Fruit fly (Drosophila melanogaster) whole organism, embryonic: ENCODE measurements around the gene CSN6.

Source experiments
- CG10147 ChIP-seq: fragments of 200-800 bp; sonication (Bioruptor generic); optimal IDR thresholded peaks from 2 replicates; lab custom pipeline; 2019; ENCODE audit warnings: missing biosample characterization, mild to moderate bottlenecking, missing genetic modification characterization, moderate library complexity
- CG10209 ChIP-seq: fragments of 200-800 bp; sonication (Bioruptor generic); optimal IDR thresholded peaks from 3 replicates; lab custom pipeline; 2017; ENCODE audit warnings: missing biosample characterization, mild to moderate bottlenecking, missing genetic modification characterization, missing genetic modification reagents
- CG10565 ChIP-seq: fragments of 200-800 bp; sonication (Bioruptor generic); optimal IDR thresholded peaks from 3 replicates; lab custom pipeline; 2016; ENCODE audit warnings: missing biosample characterization, mild to moderate bottlenecking, missing genetic modification characterization
- CG11504 ChIP-seq: fragments of 200-800 bp; sonication (Bioruptor generic); optimal IDR thresholded peaks from 3 replicates; lab custom pipeline; 2019; ENCODE audit warnings: missing biosample characterization, mild to moderate bottlenecking, missing genetic modification characterization, moderate library complexity
- CG12299 ChIP-seq: fragments of 200-800 bp; sonication (Bioruptor generic); optimal IDR thresholded peaks from 2 replicates; lab custom pipeline; 2018; ENCODE audit warnings: missing biosample characterization, mild to moderate bottlenecking, missing genetic modification characterization
- CG15514 ChIP-seq: fragments of 200-800 bp; sonication (Bioruptor generic); optimal IDR thresholded peaks from 3 replicates; lab custom pipeline; 2017; ENCODE audit warnings: missing biosample characterization, missing genetic modification characterization, mild to moderate bottlenecking, moderate library complexity, missing genetic modification reagents
- CG1792 ChIP-seq: fragments of 200-800 bp; sonication (Bioruptor generic); optimal IDR thresholded peaks from 2 replicates; lab custom pipeline; 2016; ENCODE audit warnings: missing biosample characterization, missing genetic modification characterization
- CG18764 ChIP-seq: fragments of 200-800 bp; sonication (Bioruptor generic); optimal IDR thresholded peaks from 3 replicates; lab custom pipeline; 2016; ENCODE audit warnings: missing biosample characterization, missing genetic modification characterization
- CG2120 ChIP-seq: fragments of 200-800 bp; sonication (Bioruptor generic); optimal IDR thresholded peaks from 3 replicates; lab custom pipeline; 2016; ENCODE audit warnings: missing biosample characterization, missing genetic modification characterization
- CG2678 ChIP-seq: fragments of 200-800 bp; sonication (Bioruptor generic); optimal IDR thresholded peaks from 3 replicates; lab custom pipeline; 2019; ENCODE audit warnings: missing biosample characterization, mild to moderate bottlenecking, missing genetic modification characterization, moderate library complexity
- CG2712 ChIP-seq: fragments of 200-800 bp; optimal IDR thresholded peaks from 3 replicates; lab custom pipeline; 2019; ENCODE audit warnings: missing biosample characterization, mild to moderate bottlenecking, missing genetic modification characterization, moderate library complexity
- CG3995 ChIP-seq: fragments of 200-800 bp; sonication (Bioruptor generic); optimal IDR thresholded peaks from 3 replicates; lab custom pipeline; 2016; ENCODE audit warnings: missing biosample characterization, missing genetic modification characterization
- CG4707 ChIP-seq: fragments of 200-800 bp; sonication (Bioruptor generic); optimal IDR thresholded peaks from 2 replicates; lab custom pipeline; 2018; ENCODE audit warnings: missing biosample characterization, mild to moderate bottlenecking, missing genetic modification characterization, moderate library complexity
- CG4854 ChIP-seq: fragments of 200-800 bp; sonication (Bioruptor generic); optimal IDR thresholded peaks from 2 replicates; lab custom pipeline; 2016; ENCODE audit warnings: missing biosample characterization, missing genetic modification characterization, inconsistent platforms
- CG5180 ChIP-seq: fragments of 200-800 bp; sonication (Bioruptor generic); optimal IDR thresholded peaks from 3 replicates; lab custom pipeline; 2017; ENCODE audit warnings: missing biosample characterization, missing genetic modification characterization, mild to moderate bottlenecking, moderate library complexity, missing genetic modification reagents
- CG6765 ChIP-seq: fragments of 200-800 bp; sonication (Bioruptor generic); optimal IDR thresholded peaks from 3 replicates; lab custom pipeline; 2017; ENCODE audit warnings: missing biosample characterization, mild to moderate bottlenecking, missing genetic modification characterization
- CG6813 ChIP-seq: fragments of 200-800 bp; sonication (Bioruptor generic); optimal IDR thresholded peaks from 2 replicates; lab custom pipeline; 2017; ENCODE audit warnings: missing biosample characterization, missing genetic modification characterization, mild to moderate bottlenecking, moderate library complexity, missing genetic modification reagents
- CG8089 ChIP-seq: fragments of 200-800 bp; sonication (Bioruptor generic); optimal IDR thresholded peaks from 3 replicates; lab custom pipeline; 2016; ENCODE audit warnings: missing biosample characterization, missing genetic modification characterization
- CG9817 ChIP-seq: fragments of 200-800 bp; sonication (Bioruptor generic); optimal IDR thresholded peaks from 2 replicates; lab custom pipeline; 2018; ENCODE audit warnings: missing biosample characterization, mild to moderate bottlenecking, missing genetic modification characterization, moderate library complexity
- HHEX ChIP-seq: fragments of 200-800 bp; sonication (Bioruptor generic); optimal IDR thresholded peaks from 3 replicates; lab custom pipeline; 2017; ENCODE audit warnings: missing biosample characterization, mild to moderate bottlenecking, missing genetic modification characterization, missing genetic modification reagents
- Hey ChIP-seq: fragments of 200-800 bp; sonication (Bioruptor generic); optimal IDR thresholded peaks from 3 replicates; lab custom pipeline; 2018; ENCODE audit warnings: missing biosample characterization, mild to moderate bottlenecking, missing genetic modification characterization
- Hr3 ChIP-seq: fragments of 200-800 bp; sonication (Bioruptor generic); optimal IDR thresholded peaks from 3 replicates; lab custom pipeline; 2016; ENCODE audit warnings: missing biosample characterization, missing genetic modification characterization
- Hsf ChIP-seq: fragments of 200-800 bp; sonication (Bioruptor generic); optimal IDR thresholded peaks from 3 replicates; lab custom pipeline; 2016; ENCODE audit warnings: missing biosample characterization, missing genetic modification characterization
- Nf-YB ChIP-seq: fragments of 200-800 bp; sonication (Bioruptor generic); optimal IDR thresholded peaks from 3 replicates; lab custom pipeline; 2019; ENCODE audit warnings: missing biosample characterization, mild to moderate bottlenecking, missing genetic modification characterization, moderate library complexity
- Pdp1 ChIP-seq, 2 experiments: fragments of 200-800 bp; sonication (Bioruptor generic); optimal IDR thresholded peaks; 3 replicates each; lab custom pipeline; 2016; ENCODE audit warnings: missing biosample characterization in 2 of 2, missing genetic modification characterization in 2 of 2, mild to moderate bottlenecking in 1 of 2, moderate library complexity in 1 of 2
- TFAM ChIP-seq: fragments of 200-800 bp; sonication (Bioruptor generic); optimal IDR thresholded peaks from 2 replicates; lab custom pipeline; 2017; ENCODE audit warnings: missing biosample characterization, missing genetic modification characterization, inconsistent platforms
- Taf1 ChIP-seq: fragments of 200-800 bp; sonication (Bioruptor generic); IDR thresholded peaks from 2 replicates; pipeline ENCODE4 v1.3.6; 2022; ENCODE audit warnings: missing biosample characterization, missing genetic modification characterization
- Xrp1 ChIP-seq: fragments of 200-800 bp; sonication (Bioruptor generic); IDR thresholded peaks from 2 replicates; pipeline ENCODE4 v1.3.6; 2022; ENCODE audit warnings: missing biosample characterization, missing genetic modification characterization
- ab ChIP-seq: fragments of 200-800 bp; sonication (Bioruptor generic); optimal IDR thresholded peaks from 2 replicates; lab custom pipeline; 2016; ENCODE audit warnings: missing biosample characterization, missing genetic modification characterization
- bsh ChIP-seq, 2 experiments: fragments of 200-800 bp; sonication (Bioruptor generic); optimal IDR thresholded peaks; 2 replicates each; lab custom pipeline; 2017 to 2018; ENCODE audit warnings: mild to moderate bottlenecking in 2 of 2, missing biosample characterization in 2 of 2, missing genetic modification characterization in 2 of 2, moderate library complexity in 1 of 2
- chinmo ChIP-seq: fragments of 200-800 bp; sonication (Bioruptor generic); IDR thresholded peaks from 4 replicates; pipeline ENCODE4 v1.3.6; 2022; ENCODE audit warnings: missing biosample characterization, missing genetic modification characterization; ENCODE audit not compliant: partially characterized antibody
- fd3F ChIP-seq: fragments of 200-800 bp; sonication (Bioruptor generic); optimal IDR thresholded peaks from 2 replicates; lab custom pipeline; 2018; ENCODE audit warnings: missing biosample characterization, mild to moderate bottlenecking, missing genetic modification characterization, moderate library complexity
- gce ChIP-seq: fragments of 200-800 bp; sonication (Bioruptor generic); IDR thresholded peaks from 3 replicates; pipeline ENCODE4 v1.3.6; 2022; ENCODE audit warnings: missing biosample characterization, missing genetic modification characterization
- gem ChIP-seq: fragments of 200-800 bp; sonication (Bioruptor generic); optimal IDR thresholded peaks from 2 replicates; lab custom pipeline; 2019; ENCODE audit warnings: missing biosample characterization, mild to moderate bottlenecking, missing genetic modification characterization, moderate library complexity
- grau ChIP-seq: fragments of 200-800 bp; optimal IDR thresholded peaks from 3 replicates; lab custom pipeline; 2019; ENCODE audit warnings: missing biosample characterization, mild to moderate bottlenecking, missing genetic modification characterization, moderate library complexity
- jigr1 ChIP-seq: fragments of 200-800 bp; sonication (Bioruptor generic); IDR thresholded peaks from 3 replicates; pipeline ENCODE4 v1.3.6; 2022; ENCODE audit warnings: missing biosample characterization, missing genetic modification characterization
- nerfin-1 ChIP-seq: fragments of 200-800 bp; sonication (Bioruptor generic); optimal IDR thresholded peaks from 3 replicates; lab custom pipeline; 2019; ENCODE audit warnings: missing biosample characterization, mild to moderate bottlenecking, missing genetic modification characterization, moderate library complexity
- oc ChIP-seq: fragments of 200-800 bp; sonication (Bioruptor generic); optimal IDR thresholded peaks from 2 replicates; lab custom pipeline; 2018; ENCODE audit warnings: missing biosample characterization, mild to moderate bottlenecking, missing genetic modification characterization, moderate library complexity
- org-1 ChIP-seq: fragments of 200-800 bp; sonication (Bioruptor generic); optimal IDR thresholded peaks from 2 replicates; lab custom pipeline; 2017; ENCODE audit warnings: missing biosample characterization, missing genetic modification characterization
- otp ChIP-seq: fragments of 200-800 bp; sonication (Bioruptor generic); IDR thresholded peaks from 3 replicates; pipeline ENCODE4, ENCODE4 v1.3.6; 2022; ENCODE audit warnings: missing biosample characterization, missing genetic modification characterization
- rib ChIP-seq: fragments of 200-800 bp; sonication (Bioruptor generic); IDR thresholded peaks from 2 replicates; pipeline ENCODE4 v1.3.6; 2022; ENCODE audit warnings: missing biosample characterization, missing genetic modification characterization
- row ChIP-seq: fragments of 200-800 bp; sonication (Bioruptor generic); IDR thresholded peaks from 3 replicates; pipeline ENCODE4 v1.3.6; 2022; ENCODE audit warnings: missing biosample characterization, missing genetic modification characterization
- sc ChIP-seq, 3 experiments: fragments of >200 bp in 2 of 3; fragments of 200-800 bp in 1 of 3; sonication (Bioruptor generic) in 1 of 3; optimal IDR thresholded peaks; 2 replicates in 2 of 3; 3 replicates in 1 of 3; lab custom pipeline; 2017; ENCODE audit warnings: mild to moderate bottlenecking in 1 of 3, missing biosample characterization in 1 of 3, missing genetic modification characterization in 1 of 3, missing genetic modification reagents in 1 of 3
- sens ChIP-seq: fragments of 200-800 bp; sonication (Bioruptor generic); peaks from one replicate; lab custom pipeline; 2016; ENCODE audit warnings: missing biosample characterization, missing genetic modification characterization
- stwl ChIP-seq: fragments of 200-800 bp; sonication (Bioruptor generic); optimal IDR thresholded peaks from 3 replicates; lab custom pipeline; 2018; ENCODE audit warnings: missing biosample characterization, mild to moderate bottlenecking, missing genetic modification characterization, moderate library complexity
- toy ChIP-seq: fragments of 200-800 bp; sonication (Bioruptor generic); IDR thresholded peaks from 2 replicates; pipeline ENCODE4 v1.3.6; 2022; ENCODE audit warnings: missing biosample characterization, missing genetic modification characterization
- trem ChIP-seq: fragments of 200-800 bp; optimal IDR thresholded peaks from 3 replicates; lab custom pipeline; 2019; ENCODE audit warnings: missing biosample characterization, mild to moderate bottlenecking, missing genetic modification characterization, moderate library complexity

CSN6 gene

DNA sequence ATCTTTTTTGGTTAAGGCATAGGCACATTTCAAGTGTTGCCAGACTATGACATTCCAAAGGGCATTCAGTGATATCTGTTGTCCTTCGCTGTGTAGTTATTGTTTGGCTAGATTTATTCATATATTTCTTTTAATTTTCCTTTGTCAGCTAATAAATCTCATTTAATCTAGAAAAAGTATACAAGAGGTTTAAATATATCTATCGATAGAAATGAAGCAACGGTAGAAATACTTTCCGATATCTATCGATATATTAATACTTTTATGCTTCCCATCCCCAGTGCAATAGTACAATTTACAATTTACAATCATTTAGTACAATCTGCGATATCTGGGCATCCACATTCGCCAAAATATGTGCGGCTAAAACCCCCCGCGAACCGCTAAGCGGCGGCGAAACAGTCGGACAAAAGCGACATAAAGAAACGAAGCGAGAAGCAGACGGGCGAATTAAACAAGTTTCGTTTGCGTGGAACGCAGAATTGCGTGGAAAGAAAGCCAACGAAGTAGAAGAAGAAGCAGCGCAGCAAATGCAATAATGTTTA lies 6.9 kb downstream of the CSN6 start, which contains the start of gene Efa6 (continued):
- TF ChIP-seq row (GFP tag; lab: Robert Waterston, UW) = peak; percentile 52
- TF ChIP-seq fd3F = peak; percentile 30
- no peak for TF ChIP-seq CG1792
- peak; percentile 57 for TF ChIP-seq Hsf

dm6 chr3R:22588756-22589155 lies 8.2 kb downstream of the CSN6 start:
- no peak for TF ChIP-seq trem
- no peak for TF ChIP-seq ab (GFP tag; lab: Kevin White, UChicago)
- TF ChIP-seq CG10565 (GFP tag; lab: Kevin White, UChicago) = no peak
- TF ChIP-seq Pdp1 (GFP tag; optimal IDR thresholded peaks at IDR 0.05; lab: Kevin White, UChicago) = peak in 1 of 2 experiments; percentile 66
- TF ChIP-seq CG8089 (GFP tag; lab: Kevin White, UChicago) = no peak
- no peak for TF ChIP-seq Taf1
- peak; percentile 6 for TF ChIP-seq gem (tag; lab: Kevin White, UChicago)
- peak; percentile 5 for TF ChIP-seq CG2120 (GFP tag; lab: Kevin White, UChicago)
- no peak for TF ChIP-seq stwl (tag; lab: Kevin White, UChicago)
- no peak for TF ChIP-seq CG1792
- TF ChIP-seq TFAM (GFP tag; lab: Kevin White, UChicago) = no peak
- TF ChIP-seq CG4707 = no peak
- no peak for TF ChIP-seq CG11504 (tag; lab: Kevin White, UChicago)
- no peak for TF ChIP-seq otp (GFP tag; lab: Robert Waterston, UW)
- no peak for TF ChIP-seq CG3995
- TF ChIP-seq rib (GFP tag; lab: Robert Waterston, UW) = no peak
- peak; percentile 83 for TF ChIP-seq sens (GFP tag; lab: Kevin White, UChicago)
- TF ChIP-seq CG4854 (GFP tag; lab: Kevin White, UChicago) = no peak
- TF ChIP-seq fd3F = no peak
- no peak for TF ChIP-seq CG12299 (tag; lab: Kevin White, UChicago)
- TF ChIP-seq grau (tag; lab: Kevin White, UChicago) = peak; percentile 79
- no peak for TF ChIP-seq Hey (tag; lab: Kevin White, UChicago)

DNA sequence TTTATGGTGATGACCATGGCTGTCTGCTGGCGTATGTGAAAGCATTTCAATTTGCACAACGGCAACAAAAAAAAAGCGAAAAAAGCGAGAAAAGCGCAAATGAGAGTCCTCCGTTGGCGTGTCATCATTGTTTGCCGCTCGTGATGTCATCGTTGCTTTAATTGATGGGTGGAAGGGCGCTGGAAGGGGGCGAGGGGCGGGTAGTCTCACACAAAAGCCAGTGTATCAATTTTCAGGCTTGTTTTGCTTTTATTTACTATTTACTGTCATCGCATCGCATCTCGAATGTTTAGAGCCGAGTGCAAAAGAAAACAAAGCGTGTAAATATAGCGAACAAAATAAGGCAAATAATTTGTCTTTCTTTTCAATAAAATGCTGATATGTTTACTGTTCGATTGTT lies 8.7 kb downstream of the CSN6 start:
- no peak for TF ChIP-seq sc (optimal IDR thresholded peaks at IDR 0.05; lab: Kevin White, UChicago)
- TF ChIP-seq sc (GFP tag; optimal IDR thresholded peaks at IDR 0.05; lab: Kevin White, UChicago) = peak; percentile 47
- TF ChIP-seq HHEX = peak; percentile 40
- TF ChIP-seq Xrp1 (GFP tag; lab: Robert Waterston, UW) = peak; percentile 51
- peak; percentile 21 for TF ChIP-seq CG6765
- peak; percentile 32 for TF ChIP-seq CG18764 (GFP tag; lab: Kevin White, UChicago)
- no peak for TF ChIP-seq jigr1
- peak; percentile 12 for TF ChIP-seq CG15514 (GFP tag; lab: Kevin White, UChicago)
- peak; percentile 8 for TF ChIP-seq Nf-YB
- peak; percentile 45 for TF ChIP-seq CG5180 (GFP tag; lab: Kevin White, UChicago)
- TF ChIP-seq CG9817 (tag; lab: Kevin White, UChicago) = no peak
- TF ChIP-seq Hr3 (GFP tag; lab: Kevin White, UChicago) = no peak
- TF ChIP-seq CG11504 (tag; lab: Kevin White, UChicago) = peak; percentile 65
- peak; percentile 45 for TF ChIP-seq CG2712 (tag; lab: Kevin White, UChicago)
- TF ChIP-seq toy = no peak
- peak; percentile 65 for TF ChIP-seq CG2678 (tag; lab: Kevin White, UChicago)
- TF ChIP-seq CG10147 (GFP tag; lab: Kevin White, UChicago) = peak; percentile 12
- TF ChIP-seq chinmo = 0 out of 4 replicates have a peak, but pooled peaks have one; percentile 11
- peak; percentile 33 for TF ChIP-seq org-1 (GFP tag; lab: Kevin White, UChicago)
- peak; percentile 44 for TF ChIP-seq nerfin-1
- TF ChIP-seq gce = 0 out of 3 replicates have a peak, but pooled peaks have one; percentile 52
- TF ChIP-seq CG10209 (GFP tag; lab: Kevin White, UChicago) = peak; percentile 30
- peak; percentile 48 for TF ChIP-seq oc (tag; lab: Kevin White, UChicago)
- peak; percentile 72 for TF ChIP-seq CG6813 (GFP tag; lab: Kevin White, UChicago)
- TF ChIP-seq bsh (GFP tag; optimal IDR thresholded peaks at IDR 0.05; lab: Kevin White, UChicago) = peak in 1 of 2 experiments; percentile 72
